Worm (Caenorhabditis elegans): ENCODE measurements around the gene srg-55.
"Not testable (repeated sequence)": the region's sequence is repeated elsewhere in the genome, so short reads cannot be mapped to it uniquely, and the experiment has no call there.

Gene srg-55

DNA sequence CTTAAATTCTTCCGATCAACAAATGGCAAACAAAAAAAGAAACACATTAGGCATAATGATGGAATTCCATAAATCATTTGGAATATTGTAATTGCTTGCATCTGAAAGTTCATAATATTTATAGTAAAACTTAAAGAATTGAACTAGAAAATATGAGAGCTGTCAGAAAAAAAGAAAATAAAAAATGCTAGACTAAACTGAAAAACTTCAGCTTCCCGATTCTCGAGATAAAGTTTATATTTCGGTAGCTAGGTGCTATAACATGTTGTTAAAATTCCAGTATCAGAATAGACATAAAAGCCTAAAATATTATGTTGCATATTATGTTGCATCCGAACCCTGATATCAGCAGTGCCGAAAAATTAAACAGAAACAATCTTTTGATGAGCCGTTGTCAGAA, 4.0 kb downstream of the srg-55 start, which contains the start of gene srg-54:
Gene srg-54 (minus strand): TSS at position 101 of the 400 bp plus-strand sequence.
- TF ChIP-seq him-1 (tag; optimal IDR thresholded peaks at IDR 0.05): no peak
- TF ChIP-seq W03F9.2 (tag; optimal IDR thresholded peaks at IDR 0.05): no peak
- no peak for TF ChIP-seq dao-5 (tag; optimal IDR thresholded peaks at IDR 0.05)

DNA sequence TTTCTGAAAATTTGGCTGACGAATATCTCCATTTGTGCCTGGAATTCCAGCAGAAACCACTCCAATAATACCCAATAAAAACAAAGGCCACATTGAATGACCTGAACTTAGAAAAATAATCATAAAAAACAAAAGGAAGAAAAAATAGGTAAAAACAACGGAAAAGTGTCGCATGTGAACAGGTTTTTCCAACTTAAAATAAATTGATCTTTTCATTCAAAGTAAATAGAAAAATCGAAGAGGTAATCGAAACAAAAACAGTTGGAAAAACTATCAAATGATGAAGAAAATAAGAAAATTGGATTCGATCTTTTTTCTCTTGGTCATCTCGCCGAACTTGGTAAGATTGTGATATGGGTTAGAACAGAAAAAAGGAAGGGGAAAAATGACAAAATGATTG, 6.6 kb downstream of the srg-55 start, which contains the start of gene zmp-4:
Gene zmp-4 (minus strand): TSS at position 101 of the 400 bp plus-strand sequence.
- TF ChIP-seq him-1 (tag; optimal IDR thresholded peaks at IDR 0.05): no peak
- no peak for TF ChIP-seq dao-5 (tag; optimal IDR thresholded peaks at IDR 0.05)
- no peak for TF ChIP-seq W03F9.2 (tag; optimal IDR thresholded peaks at IDR 0.05)

- no peak for TF ChIP-seq him-1 (tag; optimal IDR thresholded peaks at IDR 0.05)
- no peak for TF ChIP-seq dao-5 (tag; optimal IDR thresholded peaks at IDR 0.05)
- no peak for TF ChIP-seq W03F9.2 (tag; optimal IDR thresholded peaks at IDR 0.05)
Measured at ce11 chrV:14915599-14915998, 12.5 kb downstream of the srg-55 start, which contains the start of gene H12D21.11. H12D21.11 (plus strand) TSS chrV:14915899.

DNA sequence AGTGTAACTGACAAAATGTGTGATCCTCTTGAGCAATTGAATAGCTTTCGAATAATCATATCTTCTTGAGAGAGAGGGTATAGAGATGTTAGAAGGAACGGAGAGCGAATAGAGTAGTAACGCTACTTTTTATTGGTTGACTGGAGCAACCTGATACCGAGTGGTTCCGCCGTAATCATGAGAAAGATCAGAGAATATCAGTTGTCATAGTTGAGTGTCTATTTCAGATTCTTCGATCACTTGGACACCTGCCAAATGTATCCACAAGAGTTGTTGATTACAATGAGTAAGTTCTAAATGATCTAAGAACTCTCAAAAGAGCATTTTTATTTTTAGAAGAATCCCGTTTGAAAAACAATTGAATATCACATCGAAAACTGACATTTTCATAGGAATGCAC, 17.4 kb downstream of the srg-55 start:
- TF ChIP-seq dao-5 (tag; optimal IDR thresholded peaks at IDR 0.05) (no peak), him-1 (tag; optimal IDR thresholded peaks at IDR 0.05) (no peak), W03F9.2 (tag; optimal IDR thresholded peaks at IDR 0.05) (no peak)

DNA sequence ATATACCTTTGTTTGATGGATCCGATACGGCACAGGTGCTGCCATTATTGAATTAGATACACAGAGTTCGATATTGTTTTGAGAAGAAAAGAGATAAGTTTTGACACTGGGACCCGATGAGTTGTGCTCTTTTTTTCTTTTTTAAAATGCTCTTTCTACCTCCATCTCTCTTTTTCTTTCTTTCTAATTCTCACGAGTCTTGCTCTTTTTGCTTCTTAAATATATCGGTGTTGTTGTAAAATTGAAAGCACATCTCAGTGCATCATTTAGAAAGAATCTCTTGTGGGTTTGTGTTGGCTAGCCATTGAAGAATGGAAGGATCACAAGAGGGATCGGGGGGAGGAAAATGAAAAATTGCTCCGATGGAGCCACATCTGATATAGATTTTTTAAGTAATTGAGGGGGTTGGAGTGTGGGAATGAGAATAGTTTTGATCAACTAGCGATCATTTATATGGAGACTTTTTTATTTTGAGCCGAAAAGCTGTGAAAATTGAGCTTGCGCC, 18.8 kb downstream of the srg-55 start, which contains the start of gene H12D21.9:
Gene H12D21.9 (minus strand): TSS at position 148 of the 505 bp plus-strand sequence.
- no peak for TF ChIP-seq W03F9.2 (tag; optimal IDR thresholded peaks at IDR 0.05)

DNA sequence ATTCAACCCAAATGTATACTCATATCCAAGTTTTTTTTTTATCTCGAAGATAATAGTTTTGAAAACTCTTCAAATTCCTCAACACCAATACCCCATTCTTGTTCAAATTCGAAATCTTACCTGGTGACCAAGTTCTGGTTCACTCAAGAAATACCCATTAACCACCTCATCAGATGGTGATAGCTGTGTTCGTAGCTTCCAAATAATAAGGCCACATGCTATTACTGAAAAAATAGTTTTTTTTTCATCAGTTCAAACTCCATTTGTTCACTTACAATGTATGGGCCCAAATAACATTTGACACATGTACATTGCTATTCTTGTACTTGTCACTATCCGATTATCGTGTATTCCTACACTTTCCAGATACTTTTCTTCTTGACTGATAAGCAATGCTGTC, 20.7 kb downstream of the srg-55 start:
- TF ChIP-seq dao-5 (tag; optimal IDR thresholded peaks at IDR 0.05) (no peak), him-1 (tag; optimal IDR thresholded peaks at IDR 0.05) (no peak), W03F9.2 (tag; optimal IDR thresholded peaks at IDR 0.05) (no peak)

DNA sequence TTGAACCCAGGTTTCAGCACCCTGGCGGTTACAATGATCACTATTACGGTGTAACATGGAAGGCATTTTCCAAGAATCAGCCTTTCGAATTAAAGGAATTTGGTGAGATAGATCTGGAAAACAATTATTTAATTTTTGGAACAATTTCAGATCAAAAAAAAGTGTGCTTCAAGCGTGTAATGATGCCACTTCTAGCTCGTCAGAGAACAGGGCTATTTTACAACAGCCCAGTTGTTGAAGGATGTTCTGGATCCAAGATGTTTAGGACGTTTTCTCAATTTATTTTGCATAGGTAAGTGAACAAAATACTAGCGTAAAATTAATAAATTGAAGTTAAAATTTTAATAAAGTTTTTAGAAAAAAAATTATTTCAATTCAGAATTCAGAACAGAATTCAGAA, 27.2 kb downstream of the srg-55 start:
- TF ChIP-seq W03F9.2 (tag; optimal IDR thresholded peaks at IDR 0.05) (no peak), him-1 (tag; optimal IDR thresholded peaks at IDR 0.05) (no peak), dao-5 (tag; optimal IDR thresholded peaks at IDR 0.05) (no peak)

DNA sequence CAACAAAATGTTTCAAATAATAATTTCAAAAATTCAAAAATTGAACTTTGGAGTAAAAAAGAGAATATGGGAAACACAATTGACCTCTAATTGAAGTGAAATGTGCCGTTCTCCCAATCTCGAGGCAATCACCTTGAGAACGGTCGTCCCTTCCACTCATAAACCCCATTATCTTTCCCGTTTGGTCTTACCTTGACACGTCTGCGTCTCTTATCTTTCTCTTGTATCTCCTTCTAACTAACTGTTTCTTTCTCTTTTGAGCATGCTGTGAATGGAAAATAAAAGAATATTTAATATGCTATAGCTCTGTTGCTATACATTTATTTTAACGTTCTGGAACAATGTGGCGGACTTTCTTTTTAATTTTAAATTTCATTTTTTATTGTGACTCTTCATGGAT, 28.6 kb downstream of the srg-55 start, which contains the start of gene H12D21.10:
Gene H12D21.10 (plus strand): TSS at position 260 of the 400 bp plus-strand sequence.
- TF ChIP-seq W03F9.2 (tag; optimal IDR thresholded peaks at IDR 0.05): no peak
- no peak for TF ChIP-seq dao-5 (tag; optimal IDR thresholded peaks at IDR 0.05)
- no peak for TF ChIP-seq him-1 (tag; optimal IDR thresholded peaks at IDR 0.05)

- TF ChIP-seq him-1 (tag; optimal IDR thresholded peaks at IDR 0.05) (no peak), W03F9.2 (tag; optimal IDR thresholded peaks at IDR 0.05) (no peak), dao-5 (tag; optimal IDR thresholded peaks at IDR 0.05) (no peak)
Measured at ce11 chrV:14897731-14898130, 30.4 kb downstream of the srg-55 start, which contains the start of gene H12D21.6. H12D21.6 (minus strand) TSS chrV:14897831.

- TF ChIP-seq W03F9.2 (tag; optimal IDR thresholded peaks at IDR 0.05) (no peak), dao-5 (tag; optimal IDR thresholded peaks at IDR 0.05) (no peak), him-1 (tag; optimal IDR thresholded peaks at IDR 0.05) (no peak)
Measured at ce11 chrV:14895557-14895956, 32.6 kb downstream of the srg-55 start, which contains the start of gene mpst-3. mpst-3 (plus strand) TSS chrV:14895647.

ce11 chrV:14893355-14894050, 34.6 kb downstream of the srg-55 start, which contains the start of the genes mpst-2 and H12D21.5:
mpst-2 (minus strand) TSS chrV:14893455.
H12D21.5 (plus strand) TSS chrV:14894000.
- TF ChIP-seq W03F9.2 (tag; optimal IDR thresholded peaks at IDR 0.05) (no peak), dao-5 (tag; optimal IDR thresholded peaks at IDR 0.05) (no peak)

DNA sequence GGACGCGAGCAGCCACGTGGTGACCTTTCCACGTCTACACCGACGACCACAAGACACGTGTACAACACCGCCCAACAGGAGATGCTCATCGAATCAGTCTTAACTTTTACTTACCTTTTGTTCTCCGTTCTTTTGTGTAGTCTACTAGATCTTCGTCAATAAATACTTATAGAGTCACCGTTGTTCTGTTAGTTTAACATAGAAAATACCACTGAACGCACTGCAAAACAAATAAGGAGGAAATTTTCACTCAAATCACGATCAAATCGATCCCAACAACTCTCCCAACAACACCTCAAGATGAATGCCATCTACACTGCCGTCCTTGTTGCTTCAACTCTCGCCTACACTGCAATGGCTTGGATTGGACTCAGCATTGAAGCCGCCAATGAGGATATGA, 37.4 kb downstream of the srg-55 start, which contains the start of gene nspa-2:
Gene nspa-2 (plus strand): TSS at position 301 of the 400 bp plus-strand sequence.
- not testable (repeated sequence) for TF ChIP-seq W03F9.2, dao-5, him-1 (tag; optimal IDR thresholded peaks at IDR 0.05)

ce11 chrV:14877242-14877819, 50.8 kb downstream of the srg-55 start:
- TF ChIP-seq him-1 (tag; optimal IDR thresholded peaks at IDR 0.05) (no peak), W03F9.2 (tag; optimal IDR thresholded peaks at IDR 0.05) (no peak), dao-5 (tag; optimal IDR thresholded peaks at IDR 0.05) (no peak)

DNA sequence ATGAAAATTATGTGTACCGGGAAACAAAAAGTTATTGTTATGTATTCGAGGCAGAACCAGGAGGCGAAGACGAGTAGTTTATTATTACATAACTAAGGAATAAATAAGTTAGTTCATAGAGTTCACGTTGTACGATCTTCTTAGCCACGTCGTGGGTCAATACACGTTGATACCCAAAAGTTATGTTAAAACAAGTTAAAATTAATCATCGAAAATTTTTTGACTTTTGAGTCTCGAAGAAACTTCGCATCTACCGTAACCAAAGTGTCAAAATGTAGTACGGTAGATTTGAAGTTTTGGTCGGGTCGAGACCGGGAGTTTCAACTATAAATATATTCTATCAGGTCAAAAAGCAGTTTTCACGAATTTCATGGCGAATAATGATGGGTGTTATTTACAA, 51.4 kb downstream of the srg-55 start, which contains the start of gene ZC412.10:
Gene ZC412.10 (minus strand): TSS at position 101 of the 400 bp plus-strand sequence.
- not testable (repeated sequence) for TF ChIP-seq W03F9.2, dao-5, him-1 (tag; optimal IDR thresholded peaks at IDR 0.05)
